Fruit fly (Drosophila melanogaster): ENCODE results near the gene slp2.

slp2 gene

DNA sequence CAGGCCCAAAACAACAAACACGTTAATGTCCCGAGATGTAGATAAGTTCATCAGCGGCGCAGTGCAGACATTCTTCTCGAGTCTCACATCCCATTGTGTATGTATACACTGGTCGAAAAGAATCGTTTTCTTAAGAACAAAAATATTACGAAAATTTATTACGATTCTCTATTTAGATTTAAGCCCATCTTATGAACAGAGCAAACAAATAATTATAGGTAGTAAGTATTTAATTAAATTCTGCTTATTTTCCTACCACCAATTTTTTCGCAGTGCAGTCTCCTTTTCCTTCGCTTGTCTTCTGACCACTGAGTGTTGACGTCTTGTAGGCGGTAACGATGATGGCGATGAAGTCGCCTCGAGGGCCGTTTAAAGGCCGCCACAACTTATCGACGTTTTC, 24.7 kb downstream of the slp2 start (continued):
- TF ChIP-seq CG34376 (GFP tag; optimal IDR thresholded peaks at IDR 0.05) (no peak), ase (GFP tag; IDR thresholded peaks at IDR 0.05) (no peak), chm (GFP tag; IDR thresholded peaks at IDR 0.05) (no peak; the same call in 1 of the 2 replicates), CG7745 (tag; optimal IDR thresholded peaks at IDR 0.05) (peak; percentile 29), slou (GFP tag; optimal IDR thresholded peaks at IDR 0.05) (no peak), CG17829 (tag; optimal IDR thresholded peaks at IDR 0.05) (peak; percentile 74), CG14050 (GFP tag; IDR thresholded peaks at IDR 0.05) (no peak), CG17385 (GFP tag; optimal IDR thresholded peaks at IDR 0.05) (no peak), otp (GFP tag; IDR thresholded peaks at IDR 0.05) (peak; percentile 55; the same call in 1 of the 3 replicates), tna (GFP tag; IDR thresholded peaks at IDR 0.05; ENCODE audit: partially characterized antibody) (no peak), sima (GFP tag; optimal IDR thresholded peaks at IDR 0.05) (no peak), bsh (GFP tag; optimal IDR thresholded peaks at IDR 0.05) (peak in 1 of 2 experiments; percentile 40), CG2116 (GFP tag; optimal IDR thresholded peaks at IDR 0.05) (no peak), Stat92E (GFP tag; optimal IDR thresholded peaks at IDR 0.05) (no peak), NC2α (GFP tag; optimal IDR thresholded peaks at IDR 0.05) (no peak), CG9797 (GFP tag; optimal IDR thresholded peaks at IDR 0.05) (no peak), CG18599 (GFP tag; optimal IDR thresholded peaks at IDR 0.05) (no peak), CG6683 (GFP tag; optimal IDR thresholded peaks at IDR 0.05) (no peak), CG12236 (GFP tag; optimal IDR thresholded peaks at IDR 0.05) (no peak), Nf-YC (tag; optimal IDR thresholded peaks at IDR 0.05) (no peak), chif (GFP tag; optimal IDR thresholded peaks at IDR 0.05) (peak; percentile 28 to 78), CG2678 (tag; optimal IDR thresholded peaks at IDR 0.05) (no peak), Blimp-1 (GFP tag; optimal IDR thresholded peaks at IDR 0.05) (no peak), sqz (GFP tag; optimal IDR thresholded peaks at IDR 0.05) (no peak), CG14965 (GFP tag; optimal IDR thresholded peaks at IDR 0.05; ENCODE audit: borderline replicate concordance) (no peak), HLH4C (GFP tag; IDR thresholded peaks at IDR 0.05; ENCODE audit: partially characterized antibody) (no peak), Nf-YA (GFP tag; IDR thresholded peaks at IDR 0.05) (no peak), CG2889 (GFP tag; IDR thresholded peaks at IDR 0.05) (no peak), CG3726 (GFP tag; IDR thresholded peaks at IDR 0.05) (no peak), CG7963 (GFP tag; IDR thresholded peaks at IDR 0.05; ENCODE audit: partially characterized antibody) (no peak), CG30431 (GFP tag; optimal IDR thresholded peaks at IDR 0.05) (peak; percentile 17), Spps (tag; optimal IDR thresholded peaks at IDR 0.05) (peak; percentile 11), Kr (GFP tag; optimal IDR thresholded peaks at IDR 0.05) (no peak), dimm (GFP tag; IDR thresholded peaks at IDR 0.05) (no peak), gfzf (GFP tag; optimal IDR thresholded peaks at IDR 0.05) (no peak), croc (GFP tag; conservative IDR thresholded peaks at IDR 0.05) (peak; percentile 67), Gsc (GFP tag; IDR thresholded peaks at IDR 0.05) (no peak), zen (tag; optimal IDR thresholded peaks at IDR 0.05) (peak; percentile 96), ftz-f1 (GFP tag; optimal IDR thresholded peaks at IDR 0.05) (no peak), CG18476 (GFP tag; optimal IDR thresholded peaks at IDR 0.05) (no peak), kni (GFP tag; optimal IDR thresholded peaks at IDR 0.05) (no peak), Hr39 (optimal IDR thresholded peaks at IDR 0.05) (no peak), CG13296 (GFP tag; optimal IDR thresholded peaks at IDR 0.05) (no peak), exex (tag; optimal IDR thresholded peaks at IDR 0.05) (no peak), CG7357 (GFP tag; IDR thresholded peaks at IDR 0.05) (no peak), CG8290 (GFP tag; optimal IDR thresholded peaks at IDR 0.05) (peak; percentile 29), CG8290 (tag; optimal IDR thresholded peaks at IDR 0.05) (no peak), Dad (GFP tag; optimal IDR thresholded peaks at IDR 0.05) (no peak), CG13775 (GFP tag; optimal IDR thresholded peaks at IDR 0.05) (peak; percentile 65), Xbp1 (GFP tag; optimal IDR thresholded peaks at IDR 0.05) (peak; percentile 13), CG4854 (GFP tag; optimal IDR thresholded peaks at IDR 0.05) (no peak)
